Worm (Caenorhabditis elegans) whole organism, young adult: Measurements from ENCODE around the gene C46C2.7.

ENCODE experiments used
- F39B2.1 ChIP-seq: fragments of 200-800 bp; sonication (Bioruptor generic); IDR thresholded peaks from 2 replicates; pipeline ENCODE4 v1.3.6; 2022; ENCODE audit warnings: missing genetic modification reagents, missing genetic modification characterization, missing compliant biosample characterization
- ceh-58 ChIP-seq: fragments of 200-800 bp; sonication (Bioruptor generic); IDR thresholded peaks from 2 replicates; pipeline ENCODE4 v1.3.6; 2022; ENCODE audit warnings: missing genetic modification characterization, missing compliant biosample characterization
- mcd-1 ChIP-seq: fragments of 200-800 bp; sonication (Bioruptor generic); IDR thresholded peaks from 2 replicates; pipeline ENCODE4 v1.3.6; 2022; ENCODE audit warnings: missing genetic modification reagents, missing genetic modification characterization, missing compliant biosample characterization
- nhr-80 ChIP-seq: sonication (generic microtip); optimal IDR thresholded peaks from 2 replicates; lab custom pipeline; 2016; ENCODE audit warnings: missing genetic modification characterization, missing compliant biosample characterization
- pha-4 ChIP-seq: fragments of 150-350 bp; sonication (generic microtip); optimal IDR thresholded peaks from 2 replicates; lab custom pipeline; 2014; ENCODE audit warnings: missing biosample characterization, missing genetic modification reagents, missing genetic modification characterization

- TF ChIP-seq pha-4 (tag; lab: Kevin White, UChicago) (no peak), nhr-80 (tag; lab: Kevin White, UChicago) (no peak), mcd-1 (GFP tag; lab: Robert Waterston, UW) (no peak), ceh-58 (GFP tag; lab: Robert Waterston, UW) (no peak), F39B2.1 (no peak)
Observed at ce11 chrIV:9150175-9150574, 44.4 kb upstream of the C46C2.7 start, which contains the start of gene F23B2.7.
